Fruit fly (Drosophila melanogaster) whole organism, embryonic: ENCODE results near the gene CG8289.

Experiments used
- Awh ChIP-seq: fragments of 200-800 bp; sonication (Bioruptor generic); IDR thresholded peaks from 2 replicates; pipeline ENCODE4, ENCODE4 v1.3.6; 2022; ENCODE audit warnings: missing biosample characterization, missing genetic modification characterization
- B-H1 ChIP-seq: fragments of 200-800 bp; sonication (Bioruptor generic); IDR thresholded peaks from 3 replicates; pipeline ENCODE4 v1.3.6; 2022; ENCODE audit warnings: missing biosample characterization, missing genetic modification characterization
- CG10959 ChIP-seq: fragments of 200-800 bp; sonication (Bioruptor generic); IDR thresholded peaks from 2 replicates; pipeline ENCODE4 v1.3.6; 2022; ENCODE audit warnings: missing biosample characterization, missing genetic modification characterization
- CG11093 ChIP-seq: fragments of 200-800 bp; sonication (Bioruptor generic); IDR thresholded peaks from 3 replicates; pipeline ENCODE4 v1.3.6; 2022; ENCODE audit warnings: missing biosample characterization, missing genetic modification characterization
- CG11504 ChIP-seq: fragments of 200-800 bp; sonication (Bioruptor generic); optimal IDR thresholded peaks from 3 replicates; lab custom pipeline; 2019; ENCODE audit warnings: missing biosample characterization, mild to moderate bottlenecking, missing genetic modification characterization, moderate library complexity
- CG11696 ChIP-seq: fragments of 200-800 bp; sonication (Bioruptor generic); IDR thresholded peaks from 2 replicates; pipeline ENCODE4 v1.3.6; 2022; ENCODE audit warnings: missing biosample characterization, missing genetic modification characterization
- CG12104 ChIP-seq: fragments of 200-800 bp; sonication (Bioruptor generic); optimal IDR thresholded peaks from 3 replicates; lab custom pipeline; 2016; ENCODE audit warnings: missing biosample characterization, missing genetic modification characterization
- CG12299 ChIP-seq: fragments of 200-800 bp; sonication (Bioruptor generic); optimal IDR thresholded peaks from 2 replicates; lab custom pipeline; 2018; ENCODE audit warnings: missing biosample characterization, mild to moderate bottlenecking, missing genetic modification characterization
- CG14441 ChIP-seq: fragments of 200-800 bp; sonication (Bioruptor generic); IDR thresholded peaks from 2 replicates; pipeline ENCODE4 v1.3.6; 2022; ENCODE audit warnings: missing biosample characterization, missing genetic modification characterization
- CG15011 ChIP-seq: fragments of 200-800 bp; sonication (Bioruptor generic); optimal IDR thresholded peaks from 3 replicates; lab custom pipeline; 2018; ENCODE audit warnings: missing biosample characterization, mild to moderate bottlenecking, missing genetic modification characterization
- CG16813 ChIP-seq: fragments of 200-800 bp; sonication (Bioruptor generic); IDR thresholded peaks from 3 replicates; pipeline ENCODE4 v1.3.6; 2022; ENCODE audit warnings: missing biosample characterization, missing genetic modification characterization; ENCODE audit not compliant: partially characterized antibody
- CG17359 ChIP-seq: fragments of 200-800 bp; sonication (Bioruptor generic); optimal IDR thresholded peaks from 3 replicates; lab custom pipeline; 2018; ENCODE audit warnings: missing biosample characterization, mild to moderate bottlenecking, missing genetic modification characterization, moderate library complexity
- CG18262 ChIP-seq: fragments of 200-800 bp; optimal IDR thresholded peaks from 3 replicates; lab custom pipeline; 2019; ENCODE audit warnings: missing biosample characterization, mild to moderate bottlenecking, missing genetic modification characterization, moderate library complexity
- CG2712 ChIP-seq: fragments of 200-800 bp; optimal IDR thresholded peaks from 3 replicates; lab custom pipeline; 2019; ENCODE audit warnings: missing biosample characterization, mild to moderate bottlenecking, missing genetic modification characterization, moderate library complexity
- CG31365 ChIP-seq: fragments of 200-800 bp; sonication (Bioruptor generic); optimal IDR thresholded peaks from 2 replicates; lab custom pipeline; 2018; ENCODE audit warnings: missing biosample characterization, mild to moderate bottlenecking, missing genetic modification characterization
- CG31388 ChIP-seq: fragments of 200-800 bp; sonication (Bioruptor generic); optimal IDR thresholded peaks from 2 replicates; lab custom pipeline; 2016; ENCODE audit warnings: missing biosample characterization, missing genetic modification characterization
- CG31441 ChIP-seq: fragments of 200-800 bp; sonication (Bioruptor generic); IDR thresholded peaks from 2 replicates; pipeline ENCODE4 v1.3.6; 2022; ENCODE audit warnings: missing biosample characterization, missing genetic modification characterization
- CG4730 ChIP-seq: fragments of 200-800 bp; sonication (Bioruptor generic); IDR thresholded peaks from 2 replicates; pipeline ENCODE4 v1.3.6; 2022; ENCODE audit warnings: missing biosample characterization, missing genetic modification characterization
- CG5953 ChIP-seq: fragments of 200-800 bp; sonication (Bioruptor generic); IDR thresholded peaks from 2 replicates; pipeline ENCODE4 v1.3.6; 2022; ENCODE audit warnings: missing biosample characterization, missing genetic modification characterization
- CG8359 ChIP-seq: fragments of 200-800 bp; sonication (Bioruptor generic); optimal IDR thresholded peaks from 2 replicates; lab custom pipeline; 2017; ENCODE audit warnings: missing biosample characterization, mild to moderate bottlenecking, missing genetic modification characterization, borderline replicate concordance
- D19B ChIP-seq: fragments of 200-800 bp; sonication (Bioruptor generic); optimal IDR thresholded peaks from 2 replicates; lab custom pipeline; 2017; ENCODE audit warnings: missing biosample characterization, mild to moderate bottlenecking, missing genetic modification characterization
- Dip2 ChIP-seq: fragments of 200-800 bp; sonication (Bioruptor generic); IDR thresholded peaks from 2 replicates; pipeline ENCODE4 v1.3.6; 2022; ENCODE audit warnings: missing biosample characterization, missing genetic modification characterization
- Dp ChIP-seq: fragments of 200-800 bp; sonication (Bioruptor generic); optimal IDR thresholded peaks from 2 replicates; lab custom pipeline; 2018; ENCODE audit warnings: missing biosample characterization, mild to moderate bottlenecking, missing genetic modification characterization, moderate library complexity
- Fer1 ChIP-seq: fragments of 200-800 bp; sonication (Bioruptor generic); optimal IDR thresholded peaks from 2 replicates; lab custom pipeline; 2017; ENCODE audit warnings: missing biosample characterization, mild to moderate bottlenecking, missing genetic modification characterization
- Gsc ChIP-seq: fragments of 200-800 bp; sonication (Bioruptor generic); IDR thresholded peaks from 2 replicates; pipeline ENCODE4 v1.3.6; 2022; ENCODE audit warnings: missing biosample characterization, missing genetic modification characterization
- HLH3B ChIP-seq: fragments of 200-800 bp; sonication (Bioruptor generic); IDR thresholded peaks from 2 replicates; pipeline ENCODE4 v1.3.6; 2022; ENCODE audit warnings: missing biosample characterization, missing genetic modification characterization
- NK7.1 ChIP-seq: fragments of 200-800 bp; sonication (Bioruptor generic); optimal IDR thresholded peaks from 3 replicates; lab custom pipeline; 2016; ENCODE audit warnings: missing biosample characterization, missing genetic modification characterization
- Neu2 ChIP-seq: fragments of 200-800 bp; sonication (Bioruptor generic); optimal IDR thresholded peaks from 3 replicates; lab custom pipeline; 2016; ENCODE audit warnings: missing biosample characterization, missing genetic modification characterization, borderline replicate concordance
- Nf-YA ChIP-seq: fragments of 200-800 bp; sonication (Bioruptor generic); IDR thresholded peaks from 2 replicates; pipeline ENCODE4 v1.3.6; 2022; ENCODE audit warnings: missing biosample characterization, missing genetic modification characterization
- Optix ChIP-seq: fragments of 200-800 bp; sonication (Bioruptor generic); IDR thresholded peaks from 3 replicates; pipeline ENCODE4 v1.3.6; 2022; ENCODE audit warnings: missing biosample characterization, missing genetic modification characterization
- Side ChIP-seq: fragments of 200-800 bp; sonication (Bioruptor generic); optimal IDR thresholded peaks from 2 replicates; lab custom pipeline; 2016; ENCODE audit warnings: missing biosample characterization, missing genetic modification characterization
- abd-A ChIP-seq: fragments of 200-800 bp; sonication (Bioruptor generic); optimal IDR thresholded peaks from 3 replicates; lab custom pipeline; 2019; ENCODE audit warnings: missing biosample characterization, mild to moderate bottlenecking, missing genetic modification characterization, moderate library complexity
- ase ChIP-seq: fragments of 200-800 bp; sonication (Bioruptor generic); IDR thresholded peaks from 3 replicates; pipeline ENCODE4 v1.3.6; 2022; ENCODE audit warnings: missing biosample characterization, missing genetic modification characterization
- az2 ChIP-seq: fragments of 200-800 bp; sonication (Bioruptor generic); optimal IDR thresholded peaks from 3 replicates; lab custom pipeline; 2016; ENCODE audit warnings: missing biosample characterization, missing genetic modification characterization
- bbx ChIP-seq: fragments of 200-800 bp; sonication (Bioruptor generic); IDR thresholded peaks from 2 replicates; pipeline ENCODE4 v1.3.6; 2022; ENCODE audit warnings: missing biosample characterization, missing genetic modification characterization; ENCODE audit not compliant: partially characterized antibody
- cas ChIP-seq: fragments of 200-800 bp; sonication (Bioruptor generic); IDR thresholded peaks from 2 replicates; pipeline ENCODE4 v1.3.6; 2022; ENCODE audit warnings: missing biosample characterization, missing genetic modification characterization
- cwo ChIP-seq: fragments of 200-800 bp; sonication (Bioruptor generic); optimal IDR thresholded peaks from 3 replicates; lab custom pipeline; 2017; ENCODE audit warnings: missing biosample characterization, missing genetic modification characterization, mild to moderate bottlenecking, moderate library complexity, missing genetic modification reagents
- dati ChIP-seq: fragments of 200-800 bp; sonication (Bioruptor generic); IDR thresholded peaks from 2 replicates; pipeline ENCODE4 v1.3.6; 2022; ENCODE audit warnings: missing biosample characterization, missing genetic modification characterization
- en ChIP-seq: fragments of 200-800 bp; sonication (Bioruptor generic); optimal IDR thresholded peaks from 2 replicates; lab custom pipeline; 2016; ENCODE audit warnings: missing biosample characterization, missing genetic modification characterization
- hbn ChIP-seq: fragments of 200-800 bp; sonication (Bioruptor generic); IDR thresholded peaks from 2 replicates; pipeline ENCODE4 v1.3.6; 2022; ENCODE audit warnings: missing biosample characterization, missing genetic modification characterization; ENCODE audit not compliant: partially characterized antibody
- jumu ChIP-seq: fragments of 200-800 bp; sonication (Bioruptor generic); optimal IDR thresholded peaks from 3 replicates; lab custom pipeline; 2016; ENCODE audit warnings: missing biosample characterization, missing genetic modification characterization
- lov ChIP-seq, 2 experiments: fragments of 200-800 bp in 1 of 2; fragments of >200 bp in 1 of 2; sonication (Bioruptor generic) in 1 of 2; IDR thresholded peaks in 1 of 2; optimal IDR thresholded peaks in 1 of 2; 2 replicates in 1 of 2; 3 replicates in 1 of 2; pipeline versions ENCODE4 v1.3.6 to Lab custom; 2017 to 2022; ENCODE audit warnings: missing biosample characterization in 1 of 2, missing genetic modification characterization in 1 of 2
- onecut ChIP-seq: fragments of 200-800 bp; sonication (Bioruptor generic); IDR thresholded peaks from 2 replicates; pipeline ENCODE4 v1.3.6; 2022; ENCODE audit warnings: missing biosample characterization, missing genetic modification characterization
- otp ChIP-seq: fragments of 200-800 bp; sonication (Bioruptor generic); IDR thresholded peaks from 3 replicates; pipeline ENCODE4, ENCODE4 v1.3.6; 2022; ENCODE audit warnings: missing biosample characterization, missing genetic modification characterization
- phol ChIP-seq: fragments of 200-800 bp; sonication (Bioruptor generic); optimal IDR thresholded peaks from 3 replicates; lab custom pipeline; 2018; ENCODE audit warnings: missing biosample characterization, mild to moderate bottlenecking, missing genetic modification characterization, moderate library complexity
- row ChIP-seq: fragments of 200-800 bp; sonication (Bioruptor generic); IDR thresholded peaks from 3 replicates; pipeline ENCODE4 v1.3.6; 2022; ENCODE audit warnings: missing biosample characterization, missing genetic modification characterization
- sc ChIP-seq, 3 experiments: fragments of >200 bp in 2 of 3; fragments of 200-800 bp in 1 of 3; sonication (Bioruptor generic) in 1 of 3; optimal IDR thresholded peaks; 2 replicates in 2 of 3; 3 replicates in 1 of 3; lab custom pipeline; 2017; ENCODE audit warnings: mild to moderate bottlenecking in 1 of 3, missing biosample characterization in 1 of 3, missing genetic modification characterization in 1 of 3, missing genetic modification reagents in 1 of 3
- slou ChIP-seq: fragments of 200-800 bp; sonication (Bioruptor generic); optimal IDR thresholded peaks from 3 replicates; lab custom pipeline; 2016; ENCODE audit warnings: missing biosample characterization, missing genetic modification characterization
- sna ChIP-seq: fragments of 200-800 bp; sonication (Bioruptor generic); IDR thresholded peaks from 2 replicates; pipeline ENCODE4 v1.3.6; 2022; ENCODE audit warnings: missing biosample characterization, missing genetic modification characterization; ENCODE audit not compliant: partially characterized antibody

The CG8289 gene

DNA sequence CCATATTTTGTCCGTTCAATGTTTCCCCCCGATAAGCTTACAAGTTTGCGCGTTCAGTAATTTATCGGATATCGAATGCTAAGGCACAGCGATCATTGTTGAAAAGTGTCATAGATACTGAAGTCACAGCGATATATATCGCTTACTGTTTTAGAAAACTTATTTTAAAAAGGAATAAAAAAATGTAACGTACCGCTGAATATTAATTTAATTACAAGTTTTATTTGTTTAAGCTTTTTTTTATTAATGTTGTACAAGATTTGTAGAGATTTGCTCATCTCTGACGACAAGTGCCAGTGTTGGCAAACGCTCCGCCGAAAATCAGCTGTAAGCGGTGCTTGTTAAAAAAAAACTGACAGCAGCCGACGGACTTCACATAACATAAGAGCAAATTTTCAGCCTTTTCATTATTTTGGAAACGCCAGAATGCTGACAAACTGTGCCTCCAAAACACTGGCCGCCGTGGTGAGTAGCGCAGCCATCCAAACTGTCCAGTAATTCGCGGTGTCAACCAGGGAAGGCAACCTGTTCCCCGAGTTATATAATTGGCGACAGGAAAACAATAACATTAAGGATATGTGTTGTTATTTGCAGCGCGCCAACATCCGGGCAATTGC is 3.7 kb downstream of the CG8289 start, which contains the start of the genes corolla and ND-24 (continued):
- TF ChIP-seq en (GFP tag; lab: Kevin White, UChicago) (peak; percentile 6), slou (GFP tag; lab: Kevin White, UChicago) (peak; percentile 72), CG8359 (GFP tag; lab: Kevin White, UChicago) (no peak), Side (GFP tag; lab: Kevin White, UChicago) (peak; percentile 76), NK7.1 (peak; percentile 59), Dip2 (no peak), cwo (GFP tag; lab: Kevin White, UChicago) (peak; percentile 29), CG14441 (peak; percentile 87), cas (GFP tag; lab: Robert Waterston, UW) (peak; percentile 90), CG11696 (GFP tag; lab: Robert Waterston, UW) (peak; percentile 57; the same call in 1 of the 2 replicates), otp (peak; percentile 59; the same call in 1 of the 3 replicates), CG31388 (peak; percentile 84), hbn (GFP tag; lab: Robert Waterston, UW) (peak; percentile 89), CG18262 (tag; lab: Kevin White, UChicago) (peak; percentile 68), dati (GFP tag; lab: Robert Waterston, UW) (no peak), phol (tag; lab: Kevin White, UChicago) (peak; percentile 83), CG16813 (GFP tag; lab: Robert Waterston, UW) (peak; percentile 89), Optix (GFP tag; lab: Robert Waterston, UW) (peak; percentile 70; the same call in 2 of the 3 replicates), sc (optimal IDR thresholded peaks at IDR 0.05; lab: Kevin White, UChicago) (no peak), sc (GFP tag; optimal IDR thresholded peaks at IDR 0.05; lab: Kevin White, UChicago) (peak; percentile 58), B-H1 (GFP tag; lab: Robert Waterston, UW) (peak; percentile 82), Awh (GFP tag; lab: Robert Waterston, UW) (peak; percentile 86), ase (peak; percentile 87), Nf-YA (GFP tag; lab: Robert Waterston, UW) (peak; percentile 73), CG4730 (GFP tag; lab: Robert Waterston, UW) (peak; percentile 87), CG12104 (peak; percentile 74), CG10959 (peak; percentile 85), lov (optimal IDR thresholded peaks at IDR 0.05; lab: Kevin White, UChicago) (no peak), lov (GFP tag; IDR thresholded peaks at IDR 0.05; lab: Robert Waterston, UW) (peak; percentile 69; the same call in 1 of the 3 replicates), D19B (GFP tag; lab: Kevin White, UChicago) (peak; percentile 23), Fer1 (GFP tag; lab: Kevin White, UChicago) (peak; percentile 77), CG31365 (tag; lab: Kevin White, UChicago) (no peak), CG11504 (tag; lab: Kevin White, UChicago) (no peak), CG11093 (GFP tag; lab: Robert Waterston, UW) (peak; percentile 79), abd-A (tag; lab: Kevin White, UChicago) (no peak), az2 (GFP tag; lab: Kevin White, UChicago) (peak; percentile 85), HLH3B (GFP tag; lab: Robert Waterston, UW) (peak; percentile 87), CG15011 (no peak), row (GFP tag; lab: Robert Waterston, UW) (peak; percentile 94), sna (GFP tag; lab: Robert Waterston, UW) (peak; percentile 88), Dp (GFP tag; lab: Kevin White, UChicago) (peak; percentile 77), bbx (GFP tag; lab: Robert Waterston, UW) (peak; percentile 81), onecut (GFP tag; lab: Robert Waterston, UW) (peak; percentile 40; the same call in 1 of the 2 replicates), CG12299 (tag; lab: Kevin White, UChicago) (peak; percentile 69), CG2712 (tag; lab: Kevin White, UChicago) (peak; percentile 83), CG31441 (GFP tag; lab: Robert Waterston, UW) (no peak; the same call in none of the 2 replicates), CG17359 (tag; lab: Kevin White, UChicago) (peak; percentile 83), Gsc (GFP tag; lab: Robert Waterston, UW) (no peak), jumu (GFP tag; lab: Kevin White, UChicago) (peak; percentile 82), CG5953 (peak; percentile 69), Neu2 (GFP tag; lab: Kevin White, UChicago) (no peak)
